Worm (Caenorhabditis elegans) whole organism, L2 larva: ENCODE measurements around the gene F10D7.4.

Experiments used
- C34F6.9 ChIP-seq: fragments of 150-350 bp; optimal IDR thresholded peaks from 2 replicates; lab custom pipeline; 2014; ENCODE audit warnings: missing biosample characterization, missing genetic modification characterization
- R02D3.7 ChIP-seq: fragments of 150-350 bp; optimal IDR thresholded peaks from 2 replicates; lab custom pipeline; 2014; ENCODE audit warnings: missing biosample characterization, missing genetic modification characterization
- Y55F3AM.14 ChIP-seq: fragments of 200-800 bp; sonication (Bioruptor generic); optimal IDR thresholded peaks from 2 replicates; lab custom pipeline; 2018; ENCODE audit warnings: mild to moderate bottlenecking, missing genetic modification characterization, missing compliant biosample characterization
- ZK546.5 ChIP-seq: sonication (generic microtip); optimal IDR thresholded peaks from 2 replicates; lab custom pipeline; 2017; ENCODE audit warnings: missing biosample characterization, missing genetic modification characterization
- alr-1 ChIP-seq: fragments of 150-350 bp; optimal IDR thresholded peaks from 2 replicates; lab custom pipeline; 2014; ENCODE audit warnings: missing biosample characterization, missing genetic modification characterization
- ama-1 ChIP-seq: fragments of 150-350 bp; optimal IDR thresholded peaks from 2 replicates; lab custom pipeline; 2018; ENCODE audit warnings: inconsistent platforms
- blmp-1 ChIP-seq: sonication (generic microtip); optimal IDR thresholded peaks from 2 replicates; lab custom pipeline; 2017; ENCODE audit warnings: missing genetic modification characterization, mild to moderate bottlenecking, missing compliant biosample characterization, antibody characterized with exemption, moderate library complexity; ENCODE audit not compliant: insufficient read depth
- ceh-16 ChIP-seq: fragments of 150-350 bp; optimal IDR thresholded peaks from 2 replicates; lab custom pipeline; 2014; ENCODE audit warnings: missing biosample characterization, missing genetic modification characterization
- crh-2 ChIP-seq: sonication (generic microtip); optimal IDR thresholded peaks from 2 replicates; lab custom pipeline; 2017; ENCODE audit warnings: missing biosample characterization, missing genetic modification characterization
- dmd-4 ChIP-seq: sonication (generic microtip); optimal IDR thresholded peaks from 2 replicates; lab custom pipeline; 2017; ENCODE audit warnings: missing biosample characterization, missing genetic modification characterization
- egl-27 ChIP-seq: sonication (generic microtip); optimal IDR thresholded peaks from 3 replicates; lab custom pipeline; 2017; ENCODE audit warnings: missing biosample characterization, missing genetic modification reagents, missing genetic modification characterization
- elt-1 ChIP-seq: fragments of 150-350 bp; optimal IDR thresholded peaks from 2 replicates; lab custom pipeline; 2014; ENCODE audit warnings: missing biosample characterization, missing genetic modification characterization
- elt-3 ChIP-seq: sonication (generic microtip); optimal IDR thresholded peaks from 2 replicates; lab custom pipeline; 2017; ENCODE audit warnings: missing biosample characterization, missing genetic modification characterization
- fos-1 ChIP-seq: fragments of 150-350 bp; optimal IDR thresholded peaks from 2 replicates; lab custom pipeline; 2014; ENCODE audit warnings: missing biosample characterization, missing genetic modification characterization
- gmeb-1 ChIP-seq: fragments of 150-350 bp; optimal IDR thresholded peaks from 2 replicates; lab custom pipeline; 2014; ENCODE audit warnings: missing biosample characterization, missing genetic modification characterization
- lin-11 ChIP-seq: fragments of 150-350 bp; sonication (generic microtip); optimal IDR thresholded peaks from 2 replicates; lab custom pipeline; 2014; ENCODE audit warnings: missing biosample characterization, missing genetic modification characterization, inconsistent platforms, mixed read lengths
- lin-13 ChIP-seq: fragments of 150-350 bp; optimal IDR thresholded peaks from 2 replicates; lab custom pipeline; 2014; ENCODE audit warnings: missing biosample characterization, missing genetic modification reagents, missing genetic modification characterization
- lin-39 ChIP-seq: fragments of 150-350 bp; optimal IDR thresholded peaks from 2 replicates; lab custom pipeline; 2014; ENCODE audit warnings: missing biosample characterization, missing genetic modification reagents, missing genetic modification characterization
- lsy-2 ChIP-seq, 2 experiments: fragments of 150-350 bp in 1 of 2; sonication (generic microtip) in 1 of 2; optimal IDR thresholded peaks; 2 replicates each; lab custom pipeline; 2014 to 2017; ENCODE audit warnings: missing biosample characterization in 2 of 2, missing genetic modification characterization in 2 of 2
- mab-5 ChIP-seq: fragments of 150-350 bp; optimal IDR thresholded peaks from 2 replicates; lab custom pipeline; 2014; ENCODE audit warnings: missing biosample characterization, missing genetic modification characterization
- mbf-1 ChIP-seq: sonication (generic microtip); optimal IDR thresholded peaks from 2 replicates; lab custom pipeline; 2017; ENCODE audit warnings: missing biosample characterization, missing genetic modification characterization
- mdl-1 ChIP-seq, 2 experiments: fragments of 150-350 bp in 1 of 2; sonication (generic microtip) in 1 of 2; optimal IDR thresholded peaks; 2 replicates each; lab custom pipeline; 2017; ENCODE audit warnings: missing biosample characterization in 2 of 2, missing genetic modification characterization in 2 of 2
- nhr-10 ChIP-seq: sonication (generic microtip); optimal IDR thresholded peaks from 2 replicates; lab custom pipeline; 2017; ENCODE audit warnings: missing biosample characterization, missing genetic modification characterization
- nhr-11 ChIP-seq: fragments of 150-350 bp; optimal IDR thresholded peaks from 2 replicates; lab custom pipeline; 2014; ENCODE audit warnings: missing biosample characterization, missing genetic modification characterization
- nhr-12 ChIP-seq: fragments of 150-350 bp; optimal IDR thresholded peaks from 2 replicates; lab custom pipeline; 2014; ENCODE audit warnings: missing biosample characterization, missing genetic modification characterization
- nhr-129 ChIP-seq: fragments of 150-350 bp; optimal IDR thresholded peaks from 2 replicates; lab custom pipeline; 2014; ENCODE audit warnings: missing biosample characterization, missing genetic modification characterization
- nhr-21 ChIP-seq: fragments of 150-350 bp; optimal IDR thresholded peaks from 2 replicates; lab custom pipeline; 2014; ENCODE audit warnings: missing biosample characterization, missing genetic modification characterization
- nhr-23 ChIP-seq: fragments of 150-350 bp; optimal IDR thresholded peaks from 2 replicates; lab custom pipeline; 2014; ENCODE audit warnings: missing biosample characterization, missing genetic modification reagents, missing genetic modification characterization
- nhr-237 ChIP-seq: fragments of 150-350 bp; optimal IDR thresholded peaks from 2 replicates; lab custom pipeline; 2014; ENCODE audit warnings: missing biosample characterization, missing genetic modification characterization
- nhr-25 ChIP-seq: fragments of 150-350 bp; sonication (generic microtip); optimal IDR thresholded peaks from 3 replicates; lab custom pipeline; 2014; ENCODE audit warnings: missing biosample characterization, missing genetic modification characterization
- nhr-6 ChIP-seq: fragments of 150-350 bp; optimal IDR thresholded peaks from 2 replicates; lab custom pipeline; 2014; ENCODE audit warnings: missing biosample characterization, missing genetic modification characterization
- nhr-77 ChIP-seq: fragments of 150-350 bp; optimal IDR thresholded peaks from 2 replicates; lab custom pipeline; 2014; ENCODE audit warnings: missing biosample characterization, missing genetic modification characterization
- peb-1 ChIP-seq: fragments of 150-350 bp; optimal IDR thresholded peaks from 2 replicates; lab custom pipeline; 2014; ENCODE audit warnings: missing biosample characterization, missing genetic modification characterization
- sem-4 ChIP-seq: fragments of 150-350 bp; optimal IDR thresholded peaks from 2 replicates; lab custom pipeline; 2014; ENCODE audit warnings: missing biosample characterization, missing genetic modification reagents, missing genetic modification characterization
- sma-3 ChIP-seq: sonication (generic microtip); optimal IDR thresholded peaks from 2 replicates; lab custom pipeline; 2016; ENCODE audit warnings: missing genetic modification reagents, missing genetic modification characterization, missing compliant biosample characterization
- sma-9 ChIP-seq, 2 experiments: fragments of 150-350 bp in 1 of 2; sonication (generic microtip) in 1 of 2; optimal IDR thresholded peaks; 2 replicates each; lab custom pipeline; 2014 to 2016; ENCODE audit warnings: missing genetic modification characterization in 2 of 2, mild to moderate bottlenecking in 1 of 2, missing biosample characterization in 1 of 2, missing compliant biosample characterization in 1 of 2, missing genetic modification reagents in 1 of 2, moderate library complexity in 1 of 2
- snpc-4 ChIP-seq: fragments of 150-350 bp; optimal IDR thresholded peaks from 2 replicates; lab custom pipeline; 2014; ENCODE audit warnings: missing biosample characterization, missing genetic modification characterization
- unc-39 ChIP-seq: fragments of 150-350 bp; optimal IDR thresholded peaks from 2 replicates; lab custom pipeline; 2014; ENCODE audit warnings: missing biosample characterization, missing genetic modification characterization
- unc-55 ChIP-seq: fragments of 150-350 bp; sonication (generic microtip); optimal IDR thresholded peaks from 3 replicates; lab custom pipeline; 2014; ENCODE audit warnings: missing biosample characterization, missing genetic modification reagents, missing genetic modification characterization
- unc-62 ChIP-seq: fragments of 150-350 bp; optimal IDR thresholded peaks from 2 replicates; lab custom pipeline; 2014; ENCODE audit warnings: missing biosample characterization, missing genetic modification reagents, missing genetic modification characterization
- zag-1 ChIP-seq: fragments of 150-350 bp; optimal IDR thresholded peaks from 2 replicates; lab custom pipeline; 2014; ENCODE audit warnings: missing biosample characterization, missing genetic modification characterization
- ztf-1 ChIP-seq: fragments of 200-800 bp; sonication (Bioruptor generic); conservative IDR thresholded peaks from 2 replicates; pipeline ENCODE4 v1.3.6; 2022; ENCODE audit warnings: missing genetic modification characterization, missing compliant biosample characterization
- ztf-11 ChIP-seq: sonication (generic microtip); optimal IDR thresholded peaks from 2 replicates; lab custom pipeline; 2017; ENCODE audit warnings: missing biosample characterization, missing genetic modification characterization

The F10D7.4 gene

ce11 chrX:17381975-17382374 lies at the start of gene F10D7.4:
Gene F10D7.4, minus strand, starts transcription at chrX:17382075.
- TF ChIP-seq mdl-1 (tag; optimal IDR thresholded peaks at IDR 0.05; lab: Kevin White, UChicago) (no peak), fos-1 (no peak), ZK546.5 (no peak), egl-27 (tag; lab: Kevin White, UChicago) (no peak), mbf-1 (tag; lab: Kevin White, UChicago) (no peak), unc-55 (GFP tag; lab: Kevin White, UChicago) (no peak), nhr-12 (tag; lab: Kevin White, UChicago) (no peak), ztf-1 (GFP tag; lab: Robert Waterston, UW) (no peak), sma-9 (GFP tag; optimal IDR thresholded peaks at IDR 0.05; lab: Kevin White, UChicago) (no peak), sma-9 (tag; optimal IDR thresholded peaks at IDR 0.05; lab: Kevin White, UChicago) (no peak), sma-3 (GFP tag; lab: Kevin White, UChicago) (no peak), ztf-11 (no peak), lin-39 (no peak), ama-1 (lab: Kevin White, UChicago) (no peak)

- TF ChIP-seq crh-2 (no peak), alr-1 (tag; lab: Kevin White, UChicago) (no peak), sem-4 (tag; lab: Kevin White, UChicago) (no peak), unc-39 (no peak), nhr-21 (tag; lab: Kevin White, UChicago) (no peak), peb-1 (no peak), R02D3.7 (tag; lab: Kevin White, UChicago) (no peak), sma-3 (GFP tag; lab: Kevin White, UChicago) (no peak), sma-9 (GFP tag; optimal IDR thresholded peaks at IDR 0.05; lab: Kevin White, UChicago) (no peak), sma-9 (tag; optimal IDR thresholded peaks at IDR 0.05; lab: Kevin White, UChicago) (no peak), nhr-10 (tag; lab: Kevin White, UChicago) (no peak), lin-13 (GFP tag; lab: Kevin White, UChicago) (no peak), snpc-4 (tag; lab: Kevin White, UChicago) (no peak), lsy-2 (tag; optimal IDR thresholded peaks at IDR 0.05; lab: Kevin White, UChicago) (no peak), nhr-12 (tag; lab: Kevin White, UChicago) (no peak), Y55F3AM.14 (GFP tag; lab: Kevin White, UChicago) (no peak), elt-3 (tag; lab: Kevin White, UChicago) (no peak), nhr-237 (tag; lab: Kevin White, UChicago) (no peak), lin-11 (no peak), mdl-1 (tag; optimal IDR thresholded peaks at IDR 0.05; lab: Kevin White, UChicago) (no peak)
Observed at ce11 chrX:17428803-17429202, 46.9 kb upstream of the F10D7.4 start, which contains the start of gene pbo-6. Gene pbo-6, plus strand, starts transcription at chrX:17429042.

- TF ChIP-seq snpc-4 (tag; lab: Kevin White, UChicago) (no peak), zag-1 (tag; lab: Kevin White, UChicago) (no peak), ztf-1 (GFP tag; lab: Robert Waterston, UW) (no peak), egl-27 (tag; lab: Kevin White, UChicago) (no peak), unc-62 (GFP tag; lab: Kevin White, UChicago) (no peak), lsy-2 (tag; optimal IDR thresholded peaks at IDR 0.05; lab: Kevin White, UChicago) (peak in 1 of 2 experiments; percentile 85), blmp-1 (tag; lab: Kevin White, UChicago) (peak; percentile 12), nhr-10 (tag; lab: Kevin White, UChicago) (no peak), lin-39 (no peak), nhr-21 (tag; lab: Kevin White, UChicago) (peak; percentile 54), mbf-1 (tag; lab: Kevin White, UChicago) (no peak), nhr-23 (tag; lab: Kevin White, UChicago) (no peak), nhr-25 (tag; lab: Kevin White, UChicago) (peak; percentile 47), sma-9 (GFP tag; optimal IDR thresholded peaks at IDR 0.05; lab: Kevin White, UChicago) (peak; percentile 77), sma-9 (tag; optimal IDR thresholded peaks at IDR 0.05; lab: Kevin White, UChicago) (no peak), nhr-11 (tag; lab: Kevin White, UChicago) (no peak), C34F6.9 (tag; lab: Kevin White, UChicago) (no peak), crh-2 (peak; percentile 5), ceh-16 (peak; percentile 78), peb-1 (no peak), fos-1 (peak; percentile 7), sma-3 (GFP tag; lab: Kevin White, UChicago) (peak; percentile 66), unc-55 (GFP tag; lab: Kevin White, UChicago) (no peak), mdl-1 (tag; optimal IDR thresholded peaks at IDR 0.05; lab: Kevin White, UChicago) (no peak), R02D3.7 (tag; lab: Kevin White, UChicago) (no peak), ZK546.5 (no peak), nhr-6 (peak; percentile 41), ztf-11 (no peak), nhr-77 (tag; lab: Kevin White, UChicago) (no peak), mab-5 (tag; lab: Kevin White, UChicago) (no peak), dmd-4 (tag; lab: Kevin White, UChicago) (no peak), lin-13 (GFP tag; lab: Kevin White, UChicago) (no peak), ama-1 (lab: Kevin White, UChicago) (no peak), sem-4 (tag; lab: Kevin White, UChicago) (peak; percentile 18), gmeb-1 (tag; lab: Kevin White, UChicago) (peak; percentile 19), unc-39 (no peak), alr-1 (tag; lab: Kevin White, UChicago) (no peak), elt-1 (tag; lab: Kevin White, UChicago) (peak; percentile 80), nhr-129 (peak; percentile 30)
- TF ChIP-seq, all 48 proteins: peak for 14
Observed at ce11 chrX:17427778-17428177, 45.9 kb upstream of the F10D7.4 start.
